Fruit fly (Drosophila melanogaster): ENCODE results near the gene Vha68-3.

dm6 chr2L:13014038-13014790 lies 35.6 kb downstream of the Vha68-3 start:
- TF ChIP-seq CG11617 (GFP tag; optimal IDR thresholded peaks at IDR 0.05) (no peak), bab1 (GFP tag; optimal IDR thresholded peaks at IDR 0.05) (no peak), toe (GFP tag; optimal IDR thresholded peaks at IDR 0.05) (no peak), CG12768 (GFP tag; optimal IDR thresholded peaks at IDR 0.05) (no peak), Mnt (GFP tag; optimal IDR thresholded peaks at IDR 0.05) (no peak), ovo (GFP tag; optimal IDR thresholded peaks at IDR 0.05) (no peak)

Data from whole organism, adult.